Worm (Caenorhabditis elegans) whole organism, L4 larva: ENCODE results near the gene F59D12.5.

Experiments
- F10B5.3 ChIP-seq: sonication (generic microtip); optimal IDR thresholded peaks from 2 replicates; lab custom pipeline; 2016; ENCODE audit warnings: mild to moderate bottlenecking, missing genetic modification characterization, missing compliant biosample characterization
- mdl-1 ChIP-seq, 2 experiments: fragments of 150-350 bp in 1 of 2; sonication (generic microtip) in 1 of 2; optimal IDR thresholded peaks; 2 replicates each; lab custom pipeline; 2014 to 2017; ENCODE audit warnings: missing biosample characterization in 2 of 2, missing genetic modification characterization in 2 of 2
- nhr-237 ChIP-seq: sonication (generic microtip); optimal IDR thresholded peaks from 2 replicates; lab custom pipeline; 2017; ENCODE audit warnings: missing biosample characterization, missing genetic modification characterization

ce11 chrX:15668695-15669094 lies 21.5 kb upstream of the F59D12.5 start:
- TF ChIP-seq mdl-1 (tag; optimal IDR thresholded peaks at IDR 0.05; lab: Kevin White, UChicago) = no peak
- no peak for TF ChIP-seq F10B5.3 (tag; lab: Kevin White, UChicago)
- TF ChIP-seq nhr-237 (tag; lab: Kevin White, UChicago) = no peak
